Worm (Caenorhabditis elegans): Measurements from ENCODE around the gene znfx-1.

- TF ChIP-seq mep-1 (tag; optimal IDR thresholded peaks at IDR 0.05), result no peak
- TF ChIP-seq nhr-28 (tag; optimal IDR thresholded peaks at IDR 0.05), result no peak
- TF ChIP-seq nhr-111 (GFP tag; optimal IDR thresholded peaks at IDR 0.05), result no peak
- no peak for TF ChIP-seq ztf-11 (tag; optimal IDR thresholded peaks at IDR 0.05)
- TF ChIP-seq nhr-6 (tag; optimal IDR thresholded peaks at IDR 0.05), result no peak
- TF ChIP-seq ama-1 (optimal IDR thresholded peaks at IDR 0.05), result no peak
Observed at ce11 chrII:9188380-9188779, 25.1 kb upstream of the znfx-1 start, which contains the start of gene sym-2.

Data from whole organism, L4 larva.